Worm (Caenorhabditis elegans): Measurements from ENCODE around the gene M7.8.

The M7.8 gene

DNA sequence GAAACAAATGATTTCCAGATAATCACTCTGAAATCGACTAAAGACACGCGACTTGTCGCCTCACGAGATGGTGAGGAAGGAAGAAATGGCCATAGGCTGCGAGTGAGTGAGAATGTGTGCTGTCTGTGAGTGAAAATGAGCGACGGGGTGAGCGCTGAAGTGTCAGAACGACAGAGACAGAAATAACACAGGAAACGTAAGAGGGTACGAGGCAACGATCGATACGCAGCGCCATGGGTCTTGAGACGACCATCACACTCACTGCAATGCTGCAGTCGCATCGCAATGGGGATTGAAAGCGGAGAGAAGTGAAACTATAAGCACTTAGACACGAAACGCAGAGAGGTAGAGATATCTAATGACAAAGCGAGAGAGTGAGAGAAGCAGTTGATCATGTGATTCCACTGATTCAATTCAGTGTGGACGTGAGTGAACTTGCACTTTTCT lies 12.1 kb downstream of the M7.8 start (continued):
- no peak for TF ChIP-seq ceh-45 (GFP tag; IDR thresholded peaks at IDR 0.05)
- TF ChIP-seq mec-3 (tag; optimal IDR thresholded peaks at IDR 0.05; ENCODE audit: borderline replicate concordance) = peak; percentile 18
- no peak for TF ChIP-seq pag-3 (tag; optimal IDR thresholded peaks at IDR 0.05; ENCODE audit: borderline replicate concordance)
- TF ChIP-seq ceh-18 (tag; optimal IDR thresholded peaks at IDR 0.05) = peak; percentile 94
- peak; percentile 54 for TF ChIP-seq ztf-16 (tag; optimal IDR thresholded peaks at IDR 0.05)
- no peak for TF ChIP-seq ceh-9 (tag; optimal IDR thresholded peaks at IDR 0.05)
- TF ChIP-seq eyg-1 (tag; optimal IDR thresholded peaks at IDR 0.05) = peak; percentile 27
- TF ChIP-seq C08G9.2 (tag; optimal IDR thresholded peaks at IDR 0.05) = peak; percentile 40
- peak; percentile 93 for TF ChIP-seq pros-1 (tag; optimal IDR thresholded peaks at IDR 0.05)
- TF ChIP-seq hlh-13 (GFP tag; optimal IDR thresholded peaks at IDR 0.05) = no peak
- TF ChIP-seq ceh-19 (GFP tag; optimal IDR thresholded peaks at IDR 0.05) = peak; percentile 64
- TF ChIP-seq unc-42 (tag; optimal IDR thresholded peaks at IDR 0.05) = peak; percentile 96
- TF ChIP-seq hlh-8 (tag; optimal IDR thresholded peaks at IDR 0.05) = peak; percentile 66
- no peak for TF ChIP-seq elt-2 (tag; optimal IDR thresholded peaks at IDR 0.05)
- TF ChIP-seq pax-1 (tag; optimal IDR thresholded peaks at IDR 0.05) = no peak
- no peak for TF ChIP-seq unc-3 (GFP tag; conservative IDR thresholded peaks at IDR 0.05)
- TF ChIP-seq unc-3 (tag; optimal IDR thresholded peaks at IDR 0.05) = peak; percentile 40
- TF ChIP-seq nfya-1 (tag; optimal IDR thresholded peaks at IDR 0.05) = peak; percentile 97
- TF ChIP-seq che-1 (tag; optimal IDR thresholded peaks at IDR 0.05) = no peak
- peak; percentile 95 for TF ChIP-seq ceh-34 (tag; optimal IDR thresholded peaks at IDR 0.05)
- peak; percentile 97 for TF ChIP-seq hlh-30 (tag; optimal IDR thresholded peaks at IDR 0.05; ENCODE audit: insufficient read depth)
- no peak for TF ChIP-seq gmeb-2 (tag; optimal IDR thresholded peaks at IDR 0.05)
- peak; percentile 84 for TF ChIP-seq rnt-1 (tag; optimal IDR thresholded peaks at IDR 0.05)
- peak; percentile 94 for TF ChIP-seq tbx-2 (tag; optimal IDR thresholded peaks at IDR 0.05)
- TF ChIP-seq hlh-15 (tag; optimal IDR thresholded peaks at IDR 0.05) = no peak
- TF ChIP-seq dve-1 (tag; optimal IDR thresholded peaks at IDR 0.05) = peak; percentile 83
- no peak for TF ChIP-seq lin-11 (tag; optimal IDR thresholded peaks at IDR 0.05)
- TF ChIP-seq unc-86 (tag; optimal IDR thresholded peaks at IDR 0.05) = no peak
- TF ChIP-seq dmd-4 (tag; optimal IDR thresholded peaks at IDR 0.05; ENCODE audit: borderline replicate concordance) = no peak
- peak; percentile 67 for TF ChIP-seq syd-9 (tag; optimal IDR thresholded peaks at IDR 0.05)
- TF ChIP-seq ama-1 (optimal IDR thresholded peaks at IDR 0.05) = no peak
- TF ChIP-seq npax-4 (tag; optimal IDR thresholded peaks at IDR 0.05) = no peak
- TF ChIP-seq pha-2 (tag; optimal IDR thresholded peaks at IDR 0.05) = no peak
- peak; percentile 75 for TF ChIP-seq ref-2 (tag; optimal IDR thresholded peaks at IDR 0.05)
- TF ChIP-seq ceh-14 (tag; optimal IDR thresholded peaks at IDR 0.05) = peak; percentile 82
- TF ChIP-seq Y22D7AL.16 (tag; optimal IDR thresholded peaks at IDR 0.05) = no peak
- peak; percentile 42 for TF ChIP-seq F13H6.1 (tag; optimal IDR thresholded peaks at IDR 0.05)
- peak; percentile 91 for TF ChIP-seq ceh-48 (tag; optimal IDR thresholded peaks at IDR 0.05)
- peak; percentile 94 for TF ChIP-seq ceh-31 (tag; optimal IDR thresholded peaks at IDR 0.05)
- TF ChIP-seq fkh-6 (tag; optimal IDR thresholded peaks at IDR 0.05) = peak; percentile 24
- TF ChIP-seq nhr-11 (tag; optimal IDR thresholded peaks at IDR 0.05) = no peak
- TF ChIP-seq pat-9 (tag; optimal IDR thresholded peaks at IDR 0.05) = no peak
- TF ChIP-seq sdc-2 (tag; optimal IDR thresholded peaks at IDR 0.05) = peak; percentile 43
- TF ChIP-seq ahr-1 (tag; optimal IDR thresholded peaks at IDR 0.05) = no peak

DNA sequence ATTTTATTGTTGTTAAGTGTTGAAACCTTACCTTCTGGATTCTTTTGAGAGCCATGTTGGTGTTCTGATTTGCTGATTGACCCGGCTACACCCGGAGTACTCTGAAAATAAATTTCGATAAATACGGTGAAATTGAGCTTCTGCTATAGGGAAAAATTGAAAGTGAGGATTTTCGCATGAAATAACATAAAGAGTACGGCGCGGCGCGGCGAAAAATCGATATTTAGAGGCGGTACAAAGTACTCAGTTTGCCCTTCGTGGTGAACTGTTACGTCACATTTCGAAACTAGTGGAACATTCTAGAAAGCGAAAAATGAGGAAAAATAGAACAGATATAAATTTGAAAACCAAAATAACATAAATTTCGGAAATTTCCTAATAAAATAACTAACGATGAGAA lies 12.7 kb downstream of the M7.8 start, which contains the start of gene let-70:
Gene let-70 (minus strand): TSS at position 101 of the 400 bp plus-strand sequence.
- TF ChIP-seq lim-6 (tag; optimal IDR thresholded peaks at IDR 0.05) (no peak), pqm-1 (tag; optimal IDR thresholded peaks at IDR 0.05) (no peak), Y22D7AL.16 (tag; optimal IDR thresholded peaks at IDR 0.05) (no peak), K02D7.2 (tag; optimal IDR thresholded peaks at IDR 0.05) (no peak), ceh-30 (tag; optimal IDR thresholded peaks at IDR 0.05) (no peak), K09A11.1 (tag; optimal IDR thresholded peaks at IDR 0.05; ENCODE audit: insufficient read depth) (no peak), ref-2 (tag; optimal IDR thresholded peaks at IDR 0.05) (no peak), tbx-7 (tag; optimal IDR thresholded peaks at IDR 0.05) (no peak), ama-1 (optimal IDR thresholded peaks at IDR 0.05) (no peak), C08G9.2 (tag; optimal IDR thresholded peaks at IDR 0.05) (no peak), ceh-19 (GFP tag; optimal IDR thresholded peaks at IDR 0.05) (no peak), fax-1 (tag; optimal IDR thresholded peaks at IDR 0.05) (no peak), fkh-10 (GFP tag; optimal IDR thresholded peaks at IDR 0.05) (no peak), pros-1 (tag; optimal IDR thresholded peaks at IDR 0.05) (no peak), hlh-30 (tag; optimal IDR thresholded peaks at IDR 0.05; ENCODE audit: insufficient read depth) (no peak), pha-4 (tag; optimal IDR thresholded peaks at IDR 0.05) (no peak), fkh-6 (tag; optimal IDR thresholded peaks at IDR 0.05) (no peak), ceh-48 (tag; optimal IDR thresholded peaks at IDR 0.05) (no peak)
